Fruit fly (Drosophila melanogaster) whole organism, wandering third instar larva: Measurements from ENCODE around the gene Art9.

Source experiments
- Abd-B ChIP-seq: fragments of >200 bp; optimal IDR thresholded peaks from 2 replicates; lab custom pipeline; 2017; ENCODE audit warnings: missing biosample characterization, missing genetic modification characterization
- CG9705 ChIP-seq: fragments of 200-800 bp; sonication (Bioruptor generic); optimal IDR thresholded peaks from 2 replicates; lab custom pipeline; 2018; ENCODE audit warnings: missing biosample characterization, mild to moderate bottlenecking, missing genetic modification characterization
- CrebA ChIP-seq: fragments of 200-800 bp; sonication (Bioruptor generic); optimal IDR thresholded peaks from 2 replicates; lab custom pipeline; 2016; ENCODE audit warnings: missing biosample characterization, mild to moderate bottlenecking, missing genetic modification characterization, borderline replicate concordance
- Dfd ChIP-seq: fragments of >200 bp; optimal IDR thresholded peaks from 2 replicates; lab custom pipeline; 2017; ENCODE audit warnings: missing biosample characterization, missing genetic modification characterization
- Dif ChIP-seq: fragments of 200-275, 200-300 bp; sonication (Bioruptor generic); optimal IDR thresholded peaks from 2 replicates; lab custom pipeline; 2018; ENCODE audit warnings: missing biosample characterization, missing genetic modification characterization; ENCODE audit not compliant: partially characterized antibody
- HLH106 ChIP-seq: fragments of 200-800 bp; optimal IDR thresholded peaks from 3 replicates; lab custom pipeline; 2019; ENCODE audit warnings: missing biosample characterization, mild to moderate bottlenecking, missing genetic modification characterization, moderate library complexity
- Hnf4 ChIP-seq: fragments of 200-800 bp; sonication (Bioruptor generic); optimal IDR thresholded peaks from 2 replicates; lab custom pipeline; 2016; ENCODE audit warnings: missing biosample characterization, mild to moderate bottlenecking, missing genetic modification characterization
- Hr78 ChIP-seq: fragments of >200 bp; optimal IDR thresholded peaks from 2 replicates; lab custom pipeline; 2017; ENCODE audit warnings: missing biosample characterization, missing genetic modification characterization
- Mio ChIP-seq: sonication (Bioruptor generic); optimal IDR thresholded peaks from 2 replicates; lab custom pipeline; 2016; ENCODE audit warnings: missing biosample characterization, missing genetic modification characterization
- N ChIP-seq: fragments of >200 bp; optimal IDR thresholded peaks from 2 replicates; lab custom pipeline; 2018; ENCODE audit warnings: missing biosample characterization, missing external identifiers, missing genetic modification characterization
- OdsH ChIP-seq: fragments of 200-800 bp; sonication (Bioruptor generic); optimal IDR thresholded peaks from 2 replicates; lab custom pipeline; 2016; ENCODE audit warnings: missing biosample characterization, mild to moderate bottlenecking, missing genetic modification characterization
- Rel ChIP-seq, 2 experiments: fragments of 200-800 bp; sonication (Bioruptor generic) in 1 of 2; optimal IDR thresholded peaks; 2 replicates in 1 of 2; 3 replicates in 1 of 2; lab custom pipeline; 2016 to 2019; ENCODE audit warnings: mild to moderate bottlenecking in 2 of 2, missing biosample characterization in 2 of 2, missing genetic modification characterization in 2 of 2, moderate library complexity in 1 of 2
- Sp1 ChIP-seq: fragments of 200-800 bp; sonication (Bioruptor generic); optimal IDR thresholded peaks from 3 replicates; lab custom pipeline; 2019; ENCODE audit warnings: missing biosample characterization, mild to moderate bottlenecking, missing genetic modification characterization, moderate library complexity
- Vsx2 ChIP-seq: fragments of 200-300, 225-300 bp; sonication (Bioruptor generic); optimal IDR thresholded peaks from 2 replicates; lab custom pipeline; 2018; ENCODE audit warnings: missing biosample characterization, missing genetic modification characterization; ENCODE audit not compliant: partially characterized antibody
- br ChIP-seq: fragments of 200-800 bp; sonication (Bioruptor generic); optimal IDR thresholded peaks from 2 replicates; lab custom pipeline; 2016; ENCODE audit warnings: missing biosample characterization, missing genetic modification characterization
- brk ChIP-seq: fragments of 200-800 bp; sonication (Bioruptor generic); optimal IDR thresholded peaks from 2 replicates; lab custom pipeline; 2016; ENCODE audit warnings: missing biosample characterization, mild to moderate bottlenecking, missing genetic modification characterization
- dl ChIP-seq, 2 experiments: fragments of 175-275, 200-275 bp in 1 of 2; fragments of 200-275 bp in 1 of 2; sonication (Bioruptor generic); optimal IDR thresholded peaks; lab custom pipeline; 2018; ENCODE audit warnings: mild to moderate bottlenecking in 2 of 2, missing biosample characterization in 2 of 2, missing genetic modification characterization in 2 of 2, moderate library complexity in 2 of 2; ENCODE audit not compliant: partially characterized antibody in 2 of 2, insufficient read depth in 1 of 2
- dmrt93B ChIP-seq: fragments of 200-800 bp; sonication (Bioruptor generic); optimal IDR thresholded peaks from 2 replicates; lab custom pipeline; 2018; ENCODE audit warnings: missing biosample characterization, mild to moderate bottlenecking, missing genetic modification characterization
- dsf ChIP-seq: sonication (Bioruptor generic); optimal IDR thresholded peaks from 2 replicates; lab custom pipeline; 2016; ENCODE audit warnings: missing biosample characterization, missing genetic modification characterization, borderline replicate concordance
- ey ChIP-seq: fragments of 200-800 bp; sonication (Bioruptor generic); optimal IDR thresholded peaks from 2 replicates; lab custom pipeline; 2016; ENCODE audit warnings: missing biosample characterization, missing genetic modification characterization
- foxo ChIP-seq, 2 experiments: fragments of 200-800 bp; sonication (Bioruptor generic); optimal IDR thresholded peaks; 2 replicates in 1 of 2; 3 replicates in 1 of 2; lab custom pipeline; 2016 to 2017; ENCODE audit warnings: missing biosample characterization in 2 of 2, missing genetic modification characterization in 2 of 2
- fru ChIP-seq: fragments of 200-800 bp; sonication (Bioruptor generic); optimal IDR thresholded peaks from 3 replicates; lab custom pipeline; 2016; ENCODE audit warnings: missing biosample characterization, mild to moderate bottlenecking, missing genetic modification characterization
- h ChIP-seq: fragments of 200-800 bp; sonication (Bioruptor generic); optimal IDR thresholded peaks from 3 replicates; lab custom pipeline; 2016; ENCODE audit warnings: missing biosample characterization, mild to moderate bottlenecking, missing genetic modification characterization
- jim ChIP-seq: fragments of 175-275, 200-325 bp; sonication (Bioruptor generic); optimal IDR thresholded peaks from 2 replicates; lab custom pipeline; 2016; ENCODE audit warnings: missing biosample characterization, mild to moderate bottlenecking, missing genetic modification characterization
- pan ChIP-seq: fragments of >200 bp; optimal IDR thresholded peaks from 2 replicates; lab custom pipeline; 2017
- psq ChIP-seq: fragments of 200-800 bp; sonication (Bioruptor generic); optimal IDR thresholded peaks from 3 replicates; lab custom pipeline; 2017; ENCODE audit warnings: missing biosample characterization, mild to moderate bottlenecking, missing genetic modification characterization, moderate library complexity
- rgr ChIP-seq: fragments of 200-800 bp; sonication (Bioruptor generic); optimal IDR thresholded peaks from 3 replicates; lab custom pipeline; 2016; ENCODE audit warnings: missing biosample characterization, mild to moderate bottlenecking, missing genetic modification characterization
- sage ChIP-seq: fragments of 200-800 bp; sonication (Bioruptor generic); optimal IDR thresholded peaks from 2 replicates; lab custom pipeline; 2016; ENCODE audit warnings: missing biosample characterization, mild to moderate bottlenecking, missing genetic modification characterization
- sv ChIP-seq: fragments of 200-800 bp; sonication (Bioruptor generic); optimal IDR thresholded peaks from 3 replicates; lab custom pipeline; 2016; ENCODE audit warnings: missing biosample characterization, missing genetic modification characterization
- tai ChIP-seq: sonication (Bioruptor generic); optimal IDR thresholded peaks from 2 replicates; lab custom pipeline; 2016; ENCODE audit warnings: missing biosample characterization, missing genetic modification characterization
- woc ChIP-seq: sonication (Bioruptor generic); optimal IDR thresholded peaks from 2 replicates; lab custom pipeline; 2016; ENCODE audit warnings: missing biosample characterization, mild to moderate bottlenecking, missing genetic modification characterization

Gene Art9

DNA sequence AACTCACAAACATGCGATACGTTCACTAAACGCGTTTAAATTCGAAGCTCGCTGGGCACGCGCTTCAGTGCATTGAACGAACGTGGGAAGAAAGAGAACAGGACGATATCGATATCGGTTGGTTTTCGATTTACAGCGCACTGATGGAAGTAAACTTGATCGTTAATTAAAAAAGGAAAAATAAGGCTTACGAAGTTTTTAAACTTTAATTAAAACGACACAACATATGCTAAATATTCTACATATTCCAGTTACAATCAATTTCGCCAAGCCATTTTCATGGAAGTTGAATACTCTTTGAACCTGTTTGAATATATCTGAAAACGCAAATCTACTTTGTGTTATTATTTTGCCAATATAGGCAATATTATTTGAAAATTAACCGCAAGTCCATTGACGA is 20.8 kb upstream of the Art9 start, which contains the start of gene Kots:
Gene Kots, minus strand, starts transcription at position 101 of the 400 bp plus-strand sequence.
- TF ChIP-seq rgr (GFP tag; lab: Kevin White, UChicago) (no peak), woc (GFP tag; lab: Kevin White, UChicago) (no peak), Hr78 (GFP tag; lab: Kevin White, UChicago) (no peak), OdsH (GFP tag; lab: Kevin White, UChicago) (no peak), Vsx2 (GFP tag; lab: Kevin White, UChicago) (no peak), CrebA (GFP tag; lab: Kevin White, UChicago) (no peak), Hnf4 (no peak), Dfd (no peak), dsf (GFP tag; lab: Kevin White, UChicago) (no peak), Dif (GFP tag; lab: Kevin White, UChicago) (no peak), sage (no peak), ey (GFP tag; lab: Kevin White, UChicago) (no peak), sv (GFP tag; lab: Kevin White, UChicago) (no peak), Abd-B (GFP tag; lab: Kevin White, UChicago) (no peak)

dm6 chr3R:13958582-13958981 is 15.3 kb upstream of the Art9 start, which contains the start of gene Ipp:
Gene Ipp, plus strand, starts transcription at chr3R:13958789.
- TF ChIP-seq jim (GFP tag; lab: Kevin White, UChicago) (no peak), OdsH (GFP tag; lab: Kevin White, UChicago) (no peak), rgr (GFP tag; lab: Kevin White, UChicago) (no peak), sage (no peak), CG9705 (GFP tag; lab: Kevin White, UChicago) (no peak), Hnf4 (no peak), sv (GFP tag; lab: Kevin White, UChicago) (no peak), h (GFP tag; lab: Kevin White, UChicago) (no peak), HLH106 (tag; lab: Kevin White, UChicago) (no peak), foxo (GFP tag; optimal IDR thresholded peaks at IDR 0.05; lab: Kevin White, UChicago) (no peak), dl (GFP tag; optimal IDR thresholded peaks at IDR 0.05; lab: Kevin White, UChicago; ENCODE audit: insufficient read depth in 1 of 2, partially characterized antibody in 2 of 2) (no peak), dsf (GFP tag; lab: Kevin White, UChicago) (no peak), N (no peak), Rel (GFP tag; optimal IDR thresholded peaks at IDR 0.05; lab: Kevin White, UChicago) (no peak), Rel (tag; optimal IDR thresholded peaks at IDR 0.05; lab: Kevin White, UChicago) (no peak), pan (lab: Kevin White, UChicago) (no peak), tai (GFP tag; lab: Kevin White, UChicago) (no peak), Dfd (no peak), Sp1 (no peak), Mio (GFP tag; lab: Kevin White, UChicago) (no peak)

DNA sequence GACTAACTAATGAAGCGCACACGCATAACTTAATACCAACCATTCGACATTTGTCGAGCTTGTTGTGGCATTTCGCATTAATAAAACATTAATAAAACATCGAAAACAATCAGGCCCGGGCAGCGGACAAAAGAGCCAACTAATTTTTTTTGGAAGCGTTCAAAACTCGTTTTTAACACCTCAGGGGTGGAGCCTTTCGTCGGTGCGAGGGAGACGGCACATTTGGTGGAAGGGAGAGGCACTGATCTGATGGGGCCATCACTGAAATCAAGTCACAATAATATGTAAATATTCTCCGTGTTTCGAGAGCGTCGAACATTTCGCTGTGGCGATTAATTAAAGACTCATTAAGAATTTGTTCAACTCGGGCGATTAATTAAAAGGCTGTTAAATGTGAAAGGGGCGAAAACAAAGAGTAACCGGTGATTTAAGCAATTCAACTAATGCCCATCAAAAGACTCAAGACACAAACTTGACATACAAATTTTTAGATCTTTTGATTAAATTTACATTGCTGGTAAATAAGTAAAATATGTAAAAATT is 13.6 kb upstream of the Art9 start:
- TF ChIP-seq dsf (GFP tag; lab: Kevin White, UChicago): no peak
- TF ChIP-seq, all 38 proteins: peak for 0

DNA sequence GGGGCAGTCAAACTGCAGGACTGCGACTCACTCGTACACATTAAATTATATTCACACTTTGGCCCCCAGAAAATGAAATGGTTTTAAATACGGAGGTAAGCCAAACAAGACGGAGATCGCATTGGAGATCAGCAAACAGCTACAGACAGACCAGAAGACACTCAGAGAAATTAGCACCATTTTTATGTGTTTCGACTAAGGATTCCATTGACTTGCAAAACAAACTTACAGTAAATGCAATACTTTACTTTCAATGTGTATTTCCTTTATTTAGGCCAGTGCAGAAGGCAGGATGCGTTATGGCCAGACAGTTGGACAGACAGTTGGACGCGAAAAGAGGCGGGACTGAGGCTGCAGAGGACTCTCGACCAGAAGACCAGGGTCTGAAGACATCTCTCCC is 12.0 kb upstream of the Art9 start:
- TF ChIP-seq dsf (GFP tag; lab: Kevin White, UChicago) (no peak), CG9705 (GFP tag; lab: Kevin White, UChicago) (no peak), Sp1 (no peak), h (GFP tag; lab: Kevin White, UChicago) (peak; percentile 5), HLH106 (tag; lab: Kevin White, UChicago) (peak; percentile 39), Rel (GFP tag; optimal IDR thresholded peaks at IDR 0.05; lab: Kevin White, UChicago) (no peak), Rel (tag; optimal IDR thresholded peaks at IDR 0.05; lab: Kevin White, UChicago) (no peak), N (no peak), ey (GFP tag; lab: Kevin White, UChicago) (peak; percentile 59), brk (GFP tag; lab: Kevin White, UChicago) (no peak), br (GFP tag; lab: Kevin White, UChicago) (peak; percentile 59), OdsH (GFP tag; lab: Kevin White, UChicago) (peak; percentile 43), fru (GFP tag; lab: Kevin White, UChicago) (peak; percentile 58), foxo (GFP tag; optimal IDR thresholded peaks at IDR 0.05; lab: Kevin White, UChicago) (peak in 1 of 2 experiments; percentile 49), dl (GFP tag; optimal IDR thresholded peaks at IDR 0.05; lab: Kevin White, UChicago; ENCODE audit: insufficient read depth in 1 of 2, partially characterized antibody in 2 of 2) (no peak), pan (lab: Kevin White, UChicago) (no peak), CrebA (GFP tag; lab: Kevin White, UChicago) (no peak), psq (GFP tag; lab: Kevin White, UChicago) (peak; percentile 42), Vsx2 (GFP tag; lab: Kevin White, UChicago) (no peak), rgr (GFP tag; lab: Kevin White, UChicago) (peak; percentile 30), Hr78 (GFP tag; lab: Kevin White, UChicago) (no peak), woc (GFP tag; lab: Kevin White, UChicago) (peak; percentile 69), Hnf4 (peak; percentile 61), dmrt93B (no peak)
